Fruit fly (Drosophila melanogaster) whole organism, embryonic: ENCODE measurements around the gene Vav.

Experiments used
- CG1602 ChIP-seq: fragments of 200-800 bp; sonication (Bioruptor generic); optimal IDR thresholded peaks from 3 replicates; lab custom pipeline; 2016; ENCODE audit warnings: missing biosample characterization, missing genetic modification characterization
- CG34224 ChIP-seq: fragments of 200-800 bp; sonication (Bioruptor generic); IDR thresholded peaks from 3 replicates; pipeline ENCODE4 v1.3.6; 2022; ENCODE audit warnings: missing biosample characterization, missing genetic modification characterization; ENCODE audit not compliant: partially characterized antibody
- CG6791 ChIP-seq: fragments of 200-800 bp; sonication (Bioruptor generic); IDR thresholded peaks from 3 replicates; pipeline ENCODE4 v1.3.6; 2022; ENCODE audit warnings: missing biosample characterization, missing genetic modification characterization; ENCODE audit not compliant: partially characterized antibody
- CG6813 ChIP-seq: fragments of 200-800 bp; sonication (Bioruptor generic); optimal IDR thresholded peaks from 2 replicates; lab custom pipeline; 2017; ENCODE audit warnings: missing biosample characterization, missing genetic modification characterization, mild to moderate bottlenecking, moderate library complexity, missing genetic modification reagents
- CG7745 ChIP-seq: fragments of 200-800 bp; sonication (Bioruptor generic); optimal IDR thresholded peaks from 2 replicates; lab custom pipeline; 2018; ENCODE audit warnings: missing biosample characterization, mild to moderate bottlenecking, missing genetic modification characterization, moderate library complexity
- Dfd ChIP-seq, 2 experiments: fragments of >200 bp; optimal IDR thresholded peaks; 2 replicates each; lab custom pipeline; 2017; ENCODE audit warnings: missing biosample characterization in 2 of 2, missing genetic modification characterization in 2 of 2
- Mes4 ChIP-seq: fragments of 200-800 bp; sonication (Bioruptor generic); optimal IDR thresholded peaks from 2 replicates; lab custom pipeline; 2016; ENCODE audit warnings: missing biosample characterization, missing genetic modification characterization
- Myb ChIP-seq: fragments of 200-800 bp; sonication (Bioruptor generic); optimal IDR thresholded peaks from 2 replicates; lab custom pipeline; 2016; ENCODE audit warnings: missing biosample characterization, missing genetic modification characterization
- Ravus ChIP-seq: fragments of 200-800 bp; sonication (Bioruptor generic); IDR thresholded peaks from 2 replicates; pipeline ENCODE4 v1.3.6; 2022; ENCODE audit warnings: missing biosample characterization, missing genetic modification characterization
- Sry-β ChIP-seq: fragments of 200-800 bp; sonication (Bioruptor generic); optimal IDR thresholded peaks from 2 replicates; lab custom pipeline; 2018; ENCODE audit warnings: missing biosample characterization, mild to moderate bottlenecking, missing genetic modification characterization, moderate library complexity
- al ChIP-seq: fragments of 200-800 bp; sonication (Bioruptor generic); IDR thresholded peaks from 2 replicates; pipeline ENCODE4 v1.3.6; 2022; ENCODE audit warnings: missing biosample characterization, missing genetic modification characterization
- kah ChIP-seq: fragments of 200-800 bp; sonication (Bioruptor generic); optimal IDR thresholded peaks from 2 replicates; lab custom pipeline; 2018; ENCODE audit warnings: missing biosample characterization, mild to moderate bottlenecking, missing genetic modification characterization
- sna ChIP-seq: fragments of 200-800 bp; sonication (Bioruptor generic); IDR thresholded peaks from 2 replicates; pipeline ENCODE4 v1.3.6; 2022; ENCODE audit warnings: missing biosample characterization, missing genetic modification characterization; ENCODE audit not compliant: partially characterized antibody
- tll ChIP-seq, 2 experiments: fragments of 200-800 bp in 1 of 2; fragments of >200 bp in 1 of 2; sonication (Bioruptor generic) in 1 of 2; optimal IDR thresholded peaks; 2 replicates each; lab custom pipeline; 2017 to 2019; ENCODE audit warnings: missing biosample characterization in 2 of 2, missing genetic modification characterization in 2 of 2, mild to moderate bottlenecking in 1 of 2, moderate library complexity in 1 of 2

DNA sequence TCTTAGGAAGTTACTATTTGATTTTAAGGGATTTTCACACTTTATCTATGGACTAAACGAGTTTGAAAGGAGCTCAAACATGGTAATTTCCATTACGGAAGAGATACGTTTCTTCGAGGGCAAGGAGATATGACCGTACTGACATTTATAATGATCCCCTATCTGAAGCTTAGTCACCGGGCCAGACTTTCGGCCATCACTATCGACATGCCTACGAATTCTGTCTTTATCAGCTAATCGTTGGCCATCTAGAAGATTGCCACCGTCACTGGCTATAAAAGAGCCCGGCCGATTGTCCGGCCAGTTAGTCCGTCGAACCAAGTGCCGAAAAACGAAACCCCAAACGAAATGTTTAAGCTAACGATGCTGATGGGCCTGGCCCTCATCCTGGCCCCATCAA lies 46.4 kb upstream of the Vav start, which contains the start of gene Muc18B:
- TF ChIP-seq CG34224 (GFP tag; lab: Robert Waterston, UW) (no peak), Myb (GFP tag; lab: Kevin White, UChicago) (no peak), CG6791 (GFP tag; lab: Robert Waterston, UW) (no peak), CG7745 (tag; lab: Kevin White, UChicago) (no peak), Mes4 (GFP tag; lab: Kevin White, UChicago) (no peak), Ravus (no peak), kah (GFP tag; lab: Kevin White, UChicago) (no peak), tll (GFP tag; optimal IDR thresholded peaks at IDR 0.05; lab: Kevin White, UChicago) (no peak), al (no peak), Dfd (GFP tag; optimal IDR thresholded peaks at IDR 0.05; lab: Kevin White, UChicago) (no peak), Sry-β (GFP tag; lab: Kevin White, UChicago) (no peak), CG6813 (no peak), sna (no peak), CG1602 (no peak)
